Worm (Caenorhabditis elegans) whole organism, midembryonic: Measurements from ENCODE around the gene srh-292.

ENCODE experiments used
- flt-1 ChIP-seq: fragments of 200-800 bp; sonication (Bioruptor generic); IDR thresholded peaks from 2 replicates; pipeline ENCODE4 v1.3.6; 2022; ENCODE audit warnings: missing genetic modification characterization, missing compliant biosample characterization
- ref-1 ChIP-seq: fragments of 200-800 bp; sonication (Bioruptor generic); conservative IDR thresholded peaks from 2 replicates; pipeline ENCODE4 v1.3.6; 2022; ENCODE audit warnings: missing genetic modification reagents, missing genetic modification characterization, missing compliant biosample characterization

DNA sequence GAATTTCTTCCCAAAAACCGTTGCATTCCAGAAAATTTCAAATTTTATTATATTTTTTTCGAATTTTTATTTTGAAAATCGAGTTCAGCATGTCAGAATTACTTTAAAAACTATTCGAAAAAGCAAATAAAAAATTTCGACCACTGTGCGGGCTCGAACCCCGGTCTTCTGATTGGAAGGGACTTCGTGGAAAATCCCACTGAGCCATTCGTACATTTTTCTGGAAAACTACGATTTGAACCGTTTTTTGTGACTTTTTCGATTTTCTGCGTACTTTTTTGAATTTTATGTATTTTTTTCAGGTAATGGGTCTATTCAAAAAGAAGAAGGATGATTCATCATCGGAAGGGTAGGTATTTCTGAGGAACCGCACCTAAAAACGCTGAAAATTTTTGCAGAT lies 47.0 kb upstream of the srh-292 start, which contains the start of gene pgp-9:
- TF ChIP-seq ref-1 (GFP tag; lab: Robert Waterston, UW): no peak
- no peak for TF ChIP-seq flt-1 (GFP tag; lab: Robert Waterston, UW)
